Worm (Caenorhabditis elegans) whole organism, young adult: Measurements from ENCODE around the gene lsd-1.
A peak's percentile ranks its signal among the peaks of the same experiment; 100 is the strongest.

Source experiments
- B0035.1 ChIP-seq: sonication (generic microtip); optimal IDR thresholded peaks from 2 replicates; lab custom pipeline; 2016; ENCODE audit warnings: missing genetic modification characterization, mild to moderate bottlenecking, missing compliant biosample characterization, missing genotype, missing genetic modification reagents
- B0336.3 ChIP-seq: fragments of 200-800 bp; sonication (Bioruptor generic); IDR thresholded peaks from 2 replicates; pipeline ENCODE4 v1.3.6; 2022; ENCODE audit warnings: missing genetic modification characterization, missing compliant biosample characterization
- D2030.7 ChIP-seq: fragments of 200-800 bp; sonication (Bioruptor generic); IDR thresholded peaks from 2 replicates; pipeline ENCODE4 v1.3.6; 2022; ENCODE audit warnings: missing genetic modification reagents, missing genetic modification characterization, missing compliant biosample characterization
- F39B2.1 ChIP-seq: fragments of 200-800 bp; sonication (Bioruptor generic); IDR thresholded peaks from 2 replicates; pipeline ENCODE4 v1.3.6; 2022; ENCODE audit warnings: missing genetic modification reagents, missing genetic modification characterization, missing compliant biosample characterization
- F52B5.7 ChIP-seq: sonication (generic microtip); optimal IDR thresholded peaks from 2 replicates; lab custom pipeline; 2016; ENCODE audit warnings: mild to moderate bottlenecking, missing genetic modification characterization, missing compliant biosample characterization
- F55B11.4 ChIP-seq: sonication (generic microtip); optimal IDR thresholded peaks from 2 replicates; lab custom pipeline; 2016; ENCODE audit warnings: missing compliant biosample characterization, missing genetic modification characterization, borderline replicate concordance; ENCODE audit not compliant: insufficient read depth
- F57C9.4 ChIP-seq: sonication (generic microtip); optimal IDR thresholded peaks from 2 replicates; lab custom pipeline; 2017; ENCODE audit warnings: mild to moderate bottlenecking, missing genetic modification characterization, missing compliant biosample characterization
- K12H6.12 ChIP-seq: fragments of 200-800 bp; sonication (Bioruptor generic); optimal IDR thresholded peaks from 2 replicates; lab custom pipeline; 2018; ENCODE audit warnings: mild to moderate bottlenecking, missing genetic modification characterization, missing compliant biosample characterization
- T07F8.4 ChIP-seq: sonication (generic microtip); optimal IDR thresholded peaks from 2 replicates; lab custom pipeline; 2016; ENCODE audit warnings: mild to moderate bottlenecking, missing genetic modification characterization, moderate library complexity, missing compliant biosample characterization
- Y53G8AR.9 ChIP-seq: fragments of 200-800 bp; sonication (Bioruptor generic); conservative IDR thresholded peaks from 2 replicates; pipeline ENCODE4 v1.3.6; 2022; ENCODE audit warnings: missing genetic modification reagents, missing genetic modification characterization, missing compliant biosample characterization
- Y56A3A.18 ChIP-seq: fragments of 200-800 bp; sonication (Bioruptor generic); IDR thresholded peaks from 2 replicates; pipeline ENCODE4 v1.3.6; 2022; ENCODE audit warnings: missing genetic modification reagents, missing genetic modification characterization, missing compliant biosample characterization
- Y95B8A.8 ChIP-seq: fragments of 200-800 bp; sonication (Bioruptor generic); IDR thresholded peaks from 2 replicates; pipeline ENCODE4 v1.3.6; 2022; ENCODE audit warnings: missing genetic modification reagents, missing genetic modification characterization, missing compliant biosample characterization
- akir-1 ChIP-seq: fragments of 200-800 bp; sonication (Bioruptor generic); optimal IDR thresholded peaks from 2 replicates; lab custom pipeline; 2018; ENCODE audit warnings: mild to moderate bottlenecking, missing genetic modification characterization, moderate library complexity, missing compliant biosample characterization
- athp-1 ChIP-seq: sonication (generic microtip); optimal IDR thresholded peaks from 2 replicates; lab custom pipeline; 2017; ENCODE audit warnings: mild to moderate bottlenecking, missing genetic modification characterization, missing compliant biosample characterization
- attf-6 ChIP-seq: fragments of 200-800 bp; sonication (Bioruptor generic); IDR thresholded peaks from 2 replicates; pipeline ENCODE4 v1.3.6; 2022; ENCODE audit warnings: missing genetic modification reagents, missing genetic modification characterization, missing compliant biosample characterization
- bed-1 ChIP-seq: fragments of 200-800 bp; sonication (Bioruptor generic); IDR thresholded peaks from 2 replicates; pipeline ENCODE4 v1.3.6; 2022; ENCODE audit warnings: missing genetic modification reagents, missing genetic modification characterization, missing compliant biosample characterization
- bed-2 ChIP-seq: fragments of 200-800 bp; sonication (Bioruptor generic); IDR thresholded peaks from 2 replicates; pipeline ENCODE4 v1.3.6; 2022; ENCODE audit warnings: missing genetic modification reagents, missing genetic modification characterization, missing compliant biosample characterization
- ceh-40 ChIP-seq: fragments of 200-800 bp; sonication (Bioruptor generic); IDR thresholded peaks from 2 replicates; pipeline ENCODE4 v1.3.6; 2022; ENCODE audit warnings: missing genetic modification characterization, missing compliant biosample characterization
- ceh-58 ChIP-seq: fragments of 200-800 bp; sonication (Bioruptor generic); IDR thresholded peaks from 2 replicates; pipeline ENCODE4 v1.3.6; 2022; ENCODE audit warnings: missing genetic modification characterization, missing compliant biosample characterization
- dpff-1 ChIP-seq: sonication (generic microtip); optimal IDR thresholded peaks from 2 replicates; lab custom pipeline; 2017; ENCODE audit warnings: mild to moderate bottlenecking, missing genetic modification characterization, missing compliant biosample characterization
- egl-18 ChIP-seq: fragments of 200-800 bp; sonication (Bioruptor generic); IDR thresholded peaks from 2 replicates; pipeline ENCODE4 v1.3.6; 2022; ENCODE audit warnings: missing genetic modification reagents, missing genetic modification characterization, missing compliant biosample characterization
- egl-44 ChIP-seq: fragments of 200-800 bp; sonication (Bioruptor generic); IDR thresholded peaks from 2 replicates; pipeline ENCODE4 v1.3.6; 2022; ENCODE audit warnings: missing genetic modification reagents, missing genetic modification characterization, missing compliant biosample characterization
- egrh-3 ChIP-seq: fragments of 200-800 bp; sonication (Bioruptor generic); IDR thresholded peaks from 2 replicates; pipeline ENCODE4 v1.3.6; 2022; ENCODE audit warnings: missing genetic modification reagents, missing genetic modification characterization, missing compliant biosample characterization
- gei-17 ChIP-seq: fragments of 200-800 bp; sonication (Bioruptor generic); optimal IDR thresholded peaks from 2 replicates; lab custom pipeline; 2018; ENCODE audit warnings: mild to moderate bottlenecking, missing genetic modification characterization, missing compliant biosample characterization
- hrde-1 ChIP-seq: sonication (generic microtip); optimal IDR thresholded peaks from 2 replicates; lab custom pipeline; 2016; ENCODE audit warnings: missing genetic modification characterization, mild to moderate bottlenecking, missing compliant biosample characterization, moderate library complexity, missing genotype, missing genetic modification reagents, borderline replicate concordance
- lag-1 ChIP-seq: fragments of 200-800 bp; sonication (Bioruptor generic); IDR thresholded peaks from 2 replicates; pipeline ENCODE4 v1.3.6; 2022; ENCODE audit warnings: missing genetic modification reagents, missing genetic modification characterization, missing compliant biosample characterization
- let-526 ChIP-seq: fragments of 200-800 bp; sonication (Bioruptor generic); IDR thresholded peaks from 2 replicates; pipeline ENCODE4 v1.3.6; 2022; ENCODE audit warnings: missing genetic modification reagents, missing genetic modification characterization, missing compliant biosample characterization
- lin-26 ChIP-seq: fragments of 200-800 bp; sonication (Bioruptor generic); IDR thresholded peaks from 2 replicates; pipeline ENCODE4 v1.3.6; 2022; ENCODE audit warnings: missing genetic modification reagents, missing genetic modification characterization, missing compliant biosample characterization
- lin-35 ChIP-seq, 3 experiments: fragments of 150-350 bp in 2 of 3; sonication (generic microtip) in 1 of 3; optimal IDR thresholded peaks; 2 replicates each; lab custom pipeline; 2014 to 2018; ENCODE audit warnings: missing biosample characterization in 3 of 3, missing genetic modification characterization in 3 of 3, missing genetic modification reagents in 3 of 3
- lsy-27 ChIP-seq: sonication (generic microtip); optimal IDR thresholded peaks from 2 replicates; lab custom pipeline; 2017; ENCODE audit warnings: missing genetic modification characterization, mild to moderate bottlenecking, missing compliant biosample characterization, antibody characterized with exemption, missing genotype, borderline replicate concordance; ENCODE audit not compliant: insufficient read depth
- madf-6 ChIP-seq: fragments of 200-800 bp; sonication (Bioruptor generic); IDR thresholded peaks from 2 replicates; pipeline ENCODE4 v1.3.6; 2022; ENCODE audit warnings: missing genetic modification reagents, missing genetic modification characterization, missing compliant biosample characterization
- mxl-1 ChIP-seq: sonication (generic microtip); optimal IDR thresholded peaks from 2 replicates; lab custom pipeline; 2016; ENCODE audit warnings: missing genetic modification characterization, missing compliant biosample characterization
- nfya-1 ChIP-seq: sonication (generic microtip); optimal IDR thresholded peaks from 2 replicates; lab custom pipeline; 2017; ENCODE audit warnings: antibody characterized with exemption, missing compliant biosample characterization, missing genetic modification characterization, borderline replicate concordance; ENCODE audit not compliant: insufficient read depth
- nfyb-1 ChIP-seq: fragments of 200-800 bp; sonication (Bioruptor generic); IDR thresholded peaks from 2 replicates; pipeline ENCODE4 v1.3.6; 2022; ENCODE audit warnings: missing genetic modification reagents, missing genetic modification characterization, missing compliant biosample characterization
- nhr-80 ChIP-seq: sonication (generic microtip); optimal IDR thresholded peaks from 2 replicates; lab custom pipeline; 2016; ENCODE audit warnings: missing genetic modification characterization, missing compliant biosample characterization
- nhr-90 ChIP-seq: sonication (generic microtip); optimal IDR thresholded peaks from 2 replicates; lab custom pipeline; 2016; ENCODE audit warnings: missing genotype, mild to moderate bottlenecking, missing genetic modification characterization, missing compliant biosample characterization
- pbrm-1 ChIP-seq: fragments of 200-800 bp; sonication (Bioruptor generic); IDR thresholded peaks from 2 replicates; pipeline ENCODE4 v1.3.6; 2022; ENCODE audit warnings: missing genetic modification reagents, missing genetic modification characterization, missing compliant biosample characterization
- repo-1 ChIP-seq: sonication (generic microtip); optimal IDR thresholded peaks from 2 replicates; lab custom pipeline; 2017; ENCODE audit warnings: mild to moderate bottlenecking, missing genetic modification characterization, missing compliant biosample characterization
- tlf-1 ChIP-seq: fragments of 200-800 bp; sonication (Bioruptor generic); optimal IDR thresholded peaks from 2 replicates; lab custom pipeline; 2018; ENCODE audit warnings: mild to moderate bottlenecking, missing genetic modification characterization, missing compliant biosample characterization
- unc-62 ChIP-seq: fragments of 150-350 bp; optimal IDR thresholded peaks from 2 replicates; lab custom pipeline; 2014; ENCODE audit warnings: missing biosample characterization, missing genetic modification reagents, missing genetic modification characterization
- zfh-2 ChIP-seq: fragments of 200-800 bp; sonication (Bioruptor generic); conservative IDR thresholded peaks from 2 replicates; pipeline ENCODE4 v1.3.6; 2022; ENCODE audit warnings: missing genetic modification reagents, missing genetic modification characterization, missing compliant biosample characterization
- zim-3 ChIP-seq: sonication (generic microtip); optimal IDR thresholded peaks from 2 replicates; lab custom pipeline; 2017; ENCODE audit warnings: mild to moderate bottlenecking, missing genetic modification characterization, moderate library complexity, missing compliant biosample characterization
- ztf-22 ChIP-seq: fragments of 200-800 bp; sonication (Bioruptor generic); optimal IDR thresholded peaks from 2 replicates; lab custom pipeline; 2018; ENCODE audit warnings: mild to moderate bottlenecking, missing genetic modification characterization, moderate library complexity, missing compliant biosample characterization
- ztf-25 ChIP-seq: fragments of 200-800 bp; sonication (Bioruptor generic); IDR thresholded peaks from 2 replicates; pipeline ENCODE4 v1.3.6; 2022; ENCODE audit warnings: missing genetic modification reagents, missing genetic modification characterization, missing compliant biosample characterization

Gene lsd-1

ce11 chrX:11924158-11924557 lies 24.5 kb upstream of the lsd-1 start, which contains the start of gene F55G7.1 (continued):
- TF ChIP-seq zfh-2 (GFP tag; lab: Robert Waterston, UW) (no peak), madf-6 (GFP tag; lab: Robert Waterston, UW) (no peak), hrde-1 (tag; lab: Kevin White, UChicago) (no peak), F55B11.4 (tag; lab: Kevin White, UChicago) (no peak), B0035.1 (tag; lab: Kevin White, UChicago) (no peak), mxl-1 (tag; lab: Kevin White, UChicago) (no peak)
- TF ChIP-seq, all 124 proteins: peak for 14

- TF ChIP-seq egl-18 (GFP tag; lab: Robert Waterston, UW) (no peak), unc-62 (GFP tag; lab: Kevin White, UChicago) (no peak), T07F8.4 (tag; lab: Kevin White, UChicago) (no peak), nfyb-1 (GFP tag; lab: Robert Waterston, UW) (peak; percentile 25; the same call in 1 of the 2 replicates), pbrm-1 (no peak), lsy-27 (tag; lab: Kevin White, UChicago) (no peak), gei-17 (GFP tag; lab: Kevin White, UChicago) (no peak), D2030.7 (GFP tag; lab: Robert Waterston, UW) (no peak), bed-2 (GFP tag; lab: Robert Waterston, UW) (no peak), ceh-40 (no peak), egl-44 (GFP tag; lab: Robert Waterston, UW) (no peak), lin-35 (GFP tag; optimal IDR thresholded peaks at IDR 0.05; lab: Kevin White, UChicago) (no peak), F52B5.7 (no peak), nhr-80 (tag; lab: Kevin White, UChicago) (peak; percentile 79), athp-1 (no peak), B0336.3 (GFP tag; lab: Robert Waterston, UW) (no peak)
Observed at ce11 chrX:11925243-11925642, 23.4 kb upstream of the lsd-1 start.

- TF ChIP-seq let-526 (GFP tag; lab: Robert Waterston, UW) = no peak
Observed at ce11 chrX:11927585-11927984, 21.1 kb upstream of the lsd-1 start, which contains the start of gene F55G7.4. TSS of gene F55G7.4 (plus strand) at chrX:11927885.

- TF ChIP-seq akir-1 (GFP tag; lab: Kevin White, UChicago) = no peak
- no peak for TF ChIP-seq F39B2.1 (GFP tag; lab: Robert Waterston, UW)
- no peak for TF ChIP-seq nfya-1
- no peak for TF ChIP-seq lin-26
- TF ChIP-seq zim-3 (tag; lab: Kevin White, UChicago) = no peak
- TF ChIP-seq nhr-90 (tag; lab: Kevin White, UChicago) = no peak
Observed at ce11 chrX:11931559-11931958, 17.1 kb upstream of the lsd-1 start, which contains the start of gene dot-1.4. TSS of gene dot-1.4 (minus strand) at chrX:11931659.

- TF ChIP-seq tlf-1 (GFP tag; lab: Kevin White, UChicago) (no peak), Y53G8AR.9 (GFP tag; lab: Robert Waterston, UW) (no peak), lag-1 (GFP tag; lab: Robert Waterston, UW) (no peak), repo-1 (tag; lab: Kevin White, UChicago) (no peak), F57C9.4 (no peak), ztf-22 (GFP tag; lab: Kevin White, UChicago) (no peak), Y95B8A.8 (GFP tag; lab: Robert Waterston, UW) (no peak), ceh-58 (GFP tag; lab: Robert Waterston, UW) (no peak), ztf-25 (GFP tag; lab: Robert Waterston, UW) (peak; percentile 78; the same call in 1 of the 2 replicates), bed-1 (peak; percentile 56; the same call in 1 of the 2 replicates), attf-6 (GFP tag; lab: Robert Waterston, UW) (peak; percentile 63), Y56A3A.18 (GFP tag; lab: Robert Waterston, UW) (0 out of 2 replicates have a peak, but pooled peaks have one; percentile 42), egrh-3 (GFP tag; lab: Robert Waterston, UW) (no peak), dpff-1 (tag; lab: Kevin White, UChicago) (no peak), K12H6.12 (tag; lab: Kevin White, UChicago) (no peak), unc-62 (GFP tag; lab: Kevin White, UChicago) (no peak)
Observed at ce11 chrX:11933547-11933946, 15.1 kb upstream of the lsd-1 start.
